ENCODE assay signal across 4 fruit fly cellular contexts in the genomic region with DNA sequence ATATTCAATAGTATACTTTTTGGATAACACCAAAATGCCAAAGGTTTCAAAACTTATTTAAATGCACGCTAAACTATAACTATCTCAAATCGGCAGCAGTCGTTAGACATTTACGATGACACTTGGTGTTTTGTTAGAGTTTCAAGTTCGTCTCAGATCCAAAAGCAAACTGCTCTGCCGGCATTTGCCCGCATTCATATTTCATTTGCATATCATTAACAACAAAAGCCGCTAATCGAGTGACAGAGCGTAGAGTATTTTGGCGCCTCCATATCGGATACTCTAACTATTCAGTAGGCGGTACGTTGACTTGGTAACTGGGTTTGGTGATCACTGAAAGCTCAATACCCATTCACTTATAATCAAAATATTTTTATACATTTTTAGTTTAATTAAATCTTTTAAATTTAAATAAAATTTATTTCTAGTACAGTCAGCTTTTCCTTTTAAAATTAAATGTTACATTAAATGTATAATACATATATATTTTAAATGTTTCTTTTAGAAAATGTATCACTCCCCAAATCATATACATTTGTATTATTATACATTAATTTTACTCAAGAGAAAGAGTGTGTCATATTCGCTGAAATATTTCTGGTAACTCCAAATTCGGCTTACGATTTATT.
TF ChIP-seq lines count a peak whose summit lies in the region.

No protein-coding gene starts in this region.

- peak; percentile 5 for TF ChIP-seq CTCF in whole organism, embryonic (GFP tag; optimal IDR thresholded peaks at IDR 0.05; lab: Kevin White, UChicago)

TF ChIP-seq in whole organism, adult, 20 proteins besides CTCF, POLR2A, EP300 and RAD21:
- no peak for TF ChIP-seq Crg-1 (GFP tag; optimal IDR thresholded peaks at IDR 0.05; lab: Kevin White, UChicago)
- peak; percentile 70 for TF ChIP-seq kay (GFP tag; lab: Kevin White, UChicago; ENCODE audit: borderline replicate concordance)

TF ChIP-seq in whole organism, embryonic, 481 proteins besides CTCF, POLR2A, EP300 and RAD21 (continues in another document):
- TF ChIP-seq Ssrp (tag; optimal IDR thresholded peaks at IDR 0.05; lab: Kevin White, UChicago) (peak; percentile 52), grau (tag; optimal IDR thresholded peaks at IDR 0.05; lab: Kevin White, UChicago) (peak; percentile 74), CG8924 (tag; optimal IDR thresholded peaks at IDR 0.05; lab: Kevin White, UChicago) (peak; percentile 81), repo (GFP tag; optimal IDR thresholded peaks at IDR 0.05; lab: Kevin White, UChicago) (no peak), Asciz (GFP tag; optimal IDR thresholded peaks at IDR 0.05; lab: Kevin White, UChicago) (peak; percentile 15), CG10366 (GFP tag; IDR thresholded peaks at IDR 0.05; lab: Robert Waterston, UW) (0 out of 2 replicates have a peak, but pooled peaks have one; percentile 25), CG13424 (tag; optimal IDR thresholded peaks at IDR 0.05; lab: Kevin White, UChicago) (peak; percentile 75), so (GFP tag; IDR thresholded peaks at IDR 0.05; lab: Robert Waterston, UW) (no peak), oc (tag; optimal IDR thresholded peaks at IDR 0.05; lab: Kevin White, UChicago) (peak; percentile 59), CG2199 (GFP tag; IDR thresholded peaks at IDR 0.05; lab: Robert Waterston, UW) (0 out of 3 replicates have a peak, but pooled peaks have one; percentile 36), CG3847 (GFP tag; IDR thresholded peaks at IDR 0.05; lab: Robert Waterston, UW) (0 out of 2 replicates have a peak, but pooled peaks have one; percentile 18), NfI (GFP tag; optimal IDR thresholded peaks at IDR 0.05; lab: Kevin White, UChicago) (no peak), CG10147 (GFP tag; optimal IDR thresholded peaks at IDR 0.05; lab: Kevin White, UChicago) (peak; percentile 14), Dp (GFP tag; optimal IDR thresholded peaks at IDR 0.05; lab: Kevin White, UChicago) (peak; percentile 19), CG13894 (tag; optimal IDR thresholded peaks at IDR 0.05; lab: Kevin White, UChicago) (peak; percentile 68), Lim3 (GFP tag; IDR thresholded peaks at IDR 0.05; lab: Robert Waterston, UW) (no peak), CG4424 (GFP tag; optimal IDR thresholded peaks at IDR 0.05; lab: Kevin White, UChicago) (peak; percentile 16), CG12391 (tag; optimal IDR thresholded peaks at IDR 0.05; lab: Kevin White, UChicago) (peak; percentile 69), CG7839 (tag; optimal IDR thresholded peaks at IDR 0.05; lab: Kevin White, UChicago) (peak; percentile 76), CG7745 (tag; optimal IDR thresholded peaks at IDR 0.05; lab: Kevin White, UChicago) (no peak), ATbp (GFP tag; optimal IDR thresholded peaks at IDR 0.05; lab: Kevin White, UChicago) (peak; percentile 44), dpn (GFP tag; optimal IDR thresholded peaks at IDR 0.05; lab: Kevin White, UChicago) (peak in 1 of 2 experiments; percentile 40), Elba2 (GFP tag; optimal IDR thresholded peaks at IDR 0.05; lab: Kevin White, UChicago) (no peak), gro (GFP tag; optimal IDR thresholded peaks at IDR 0.05; lab: Kevin White, UChicago) (no peak), Sox100B (GFP tag; optimal IDR thresholded peaks at IDR 0.05; lab: Kevin White, UChicago) (peak; percentile 79), CG8388 (GFP tag; optimal IDR thresholded peaks at IDR 0.05; lab: Kevin White, UChicago) (peak; percentile 45)

TF ChIP-seq in whole organism, prepupa, 60 proteins besides CTCF, POLR2A, EP300 and RAD21:
- TF ChIP-seq vri (GFP tag; optimal IDR thresholded peaks at IDR 0.05; lab: Kevin White, UChicago) = no peak
- TF ChIP-seq spab (GFP tag; optimal IDR thresholded peaks at IDR 0.05; lab: Kevin White, UChicago) = no peak
- TF ChIP-seq CG32006 (GFP tag; optimal IDR thresholded peaks at IDR 0.05; lab: Kevin White, UChicago) = no peak
- peak; percentile 4 for TF ChIP-seq esn (GFP tag; optimal IDR thresholded peaks at IDR 0.05; lab: Kevin White, UChicago)
- TF ChIP-seq Sox102F (GFP tag; optimal IDR thresholded peaks at IDR 0.05; lab: Kevin White, UChicago) = no peak
- no peak for TF ChIP-seq Eip75B (GFP tag; optimal IDR thresholded peaks at IDR 0.05; lab: Kevin White, UChicago)
TF ChIP-seq in whole organism, prepupa: peak in this region for 1.

TF ChIP-seq in whole organism, wandering third instar larva, 38 proteins besides CTCF, POLR2A, EP300 and RAD21:
- peak; percentile 35 for TF ChIP-seq HLH106 (tag; optimal IDR thresholded peaks at IDR 0.05; lab: Kevin White, UChicago)
- TF ChIP-seq psq (GFP tag; optimal IDR thresholded peaks at IDR 0.05; lab: Kevin White, UChicago) = peak; percentile 1
- TF ChIP-seq Myc (optimal IDR thresholded peaks at IDR 0.05; lab: Kevin White, UChicago) = peak; percentile 49
- TF ChIP-seq Vsx2 (GFP tag; optimal IDR thresholded peaks at IDR 0.05; lab: Kevin White, UChicago; ENCODE audit: partially characterized antibody) = no peak
- peak; percentile 6 for TF ChIP-seq OdsH (GFP tag; optimal IDR thresholded peaks at IDR 0.05; lab: Kevin White, UChicago)
